Worm (Caenorhabditis elegans) whole organism, L4 larva: ENCODE measurements around the gene rps-25.

ENCODE experiments used
- D1046.2 ChIP-seq: fragments of 200-800 bp; sonication (Bioruptor generic); IDR thresholded peaks from 2 replicates; pipeline ENCODE4 v1.3.6; 2022; ENCODE audit warnings: missing genetic modification characterization, missing compliant biosample characterization
- F26F4.8 ChIP-seq: fragments of 200-800 bp; sonication (Bioruptor generic); conservative IDR thresholded peaks from 2 replicates; pipeline ENCODE4 v1.3.6; 2022; ENCODE audit warnings: missing genetic modification characterization, missing compliant biosample characterization
- F37D6.2 ChIP-seq: sonication (generic microtip); optimal IDR thresholded peaks from 2 replicates; lab custom pipeline; 2016; ENCODE audit warnings: mild to moderate bottlenecking, missing genetic modification characterization, missing compliant biosample characterization
- F44E2.7 ChIP-seq: fragments of 200-800 bp; sonication (Bioruptor generic); IDR thresholded peaks from 2 replicates; pipeline ENCODE4 v2.1.2; 2022; ENCODE audit warnings: missing genetic modification characterization, missing compliant biosample characterization
- F49E8.2 ChIP-seq: sonication (generic microtip); optimal IDR thresholded peaks from 2 replicates; lab custom pipeline; 2016; ENCODE audit warnings: missing compliant biosample characterization, mild to moderate bottlenecking, missing genetic modification characterization, borderline replicate concordance
- Y48G9A.11 ChIP-seq: fragments of 200-800 bp; sonication (Bioruptor generic); IDR thresholded peaks from 2 replicates; pipeline ENCODE4 v1.3.6; 2022; ENCODE audit warnings: missing genetic modification reagents, missing genetic modification characterization, missing compliant biosample characterization
- ZK337.2 ChIP-seq: fragments of 200-800 bp; sonication (Bioruptor generic); IDR thresholded peaks from 2 replicates; pipeline ENCODE4 v1.3.6; 2022; ENCODE audit warnings: missing genetic modification reagents, missing genetic modification characterization, missing compliant biosample characterization
- aha-1 ChIP-seq: fragments of 150-350 bp; peaks from one replicate; lab custom pipeline; 2014; ENCODE audit warnings: missing biosample characterization, missing genetic modification characterization
- aly-2 ChIP-seq: sonication (generic microtip); optimal IDR thresholded peaks from 2 replicates; lab custom pipeline; 2018; ENCODE audit warnings: missing biosample characterization, missing genetic modification characterization
- attf-4 ChIP-seq: sonication (generic microtip); optimal IDR thresholded peaks from 3 replicates; lab custom pipeline; 2017; ENCODE audit warnings: missing biosample characterization, missing genetic modification characterization
- ces-1 ChIP-seq: fragments of 150-350 bp; sonication (generic microtip); optimal IDR thresholded peaks from 4 replicates; lab custom pipeline; 2014; ENCODE audit warnings: missing biosample characterization, missing genetic modification reagents, missing genetic modification characterization
- ctbp-1 ChIP-seq: fragments of 200-800 bp; sonication (Bioruptor generic); IDR thresholded peaks from 2 replicates; pipeline ENCODE4 v1.3.6; 2022; ENCODE audit warnings: missing genetic modification reagents, missing genetic modification characterization, missing compliant biosample characterization
- daf-16 ChIP-seq, 3 experiments: sonication (generic microtip); optimal IDR thresholded peaks; 2 replicates each; lab custom pipeline; 2016 to 2017; ENCODE audit warnings: missing genetic modification characterization in 3 of 3, missing genetic modification reagents in 3 of 3, mild to moderate bottlenecking in 2 of 3, missing compliant biosample characterization in 2 of 3, missing biosample characterization in 1 of 3, moderate library complexity in 1 of 3
- daf-19 ChIP-seq: fragments of 200-800 bp; sonication (Bioruptor generic); conservative IDR thresholded peaks from 2 replicates; pipeline ENCODE4 v1.3.6; 2022; ENCODE audit warnings: missing genetic modification characterization, missing compliant biosample characterization
- dmd-8 ChIP-seq: fragments of 200-800 bp; sonication (Bioruptor generic); IDR thresholded peaks from 2 replicates; pipeline ENCODE4 v1.3.6; 2022; ENCODE audit warnings: missing genetic modification characterization, missing compliant biosample characterization
- duxl-1 ChIP-seq: sonication (generic microtip); optimal IDR thresholded peaks from 2 replicates; lab custom pipeline; 2016; ENCODE audit warnings: mild to moderate bottlenecking, missing genetic modification characterization, moderate library complexity, missing compliant biosample characterization; ENCODE audit not compliant: poor library complexity
- egl-43 ChIP-seq: fragments of 200-800 bp; sonication (Bioruptor generic); IDR thresholded peaks from 2 replicates; pipeline ENCODE4 v1.3.6; 2022; ENCODE audit warnings: missing genetic modification reagents, missing genetic modification characterization, missing compliant biosample characterization
- fkh-10 ChIP-seq: fragments of 150-350 bp; optimal IDR thresholded peaks from 2 replicates; lab custom pipeline; 2014; ENCODE audit warnings: missing biosample characterization, missing genetic modification reagents, missing genetic modification characterization
- gei-8 ChIP-seq: fragments of 200-800 bp; sonication (Bioruptor generic); optimal IDR thresholded peaks from 2 replicates; lab custom pipeline; 2018; ENCODE audit warnings: mild to moderate bottlenecking, missing genetic modification characterization, missing compliant biosample characterization
- hlh-30 ChIP-seq: sonication (generic microtip); optimal IDR thresholded peaks from 2 replicates; lab custom pipeline; 2017; ENCODE audit warnings: antibody characterized with exemption, mild to moderate bottlenecking, missing genetic modification characterization, missing compliant biosample characterization; ENCODE audit not compliant: insufficient read depth
- hmg-1.1 ChIP-seq: fragments of 200-800 bp; sonication (Bioruptor generic); IDR thresholded peaks from 2 replicates; pipeline ENCODE4 v1.3.6; 2022; ENCODE audit warnings: missing genetic modification reagents, missing genetic modification characterization, missing compliant biosample characterization
- lin-13 ChIP-seq: fragments of 150-350 bp; optimal IDR thresholded peaks from 2 replicates; lab custom pipeline; 2014; ENCODE audit warnings: missing biosample characterization, missing genetic modification reagents, missing genetic modification characterization
- lsy-2 ChIP-seq, 2 experiments: fragments of 150-350 bp in 1 of 2; sonication (generic microtip) in 1 of 2; optimal IDR thresholded peaks; 2 replicates each; lab custom pipeline; 2014 to 2017; ENCODE audit warnings: missing biosample characterization in 2 of 2, missing genetic modification characterization in 2 of 2
- madf-9 ChIP-seq: fragments of 200-800 bp; sonication (Bioruptor generic); conservative IDR thresholded peaks from 2 replicates; pipeline ENCODE4 v1.3.6; 2022; ENCODE audit warnings: missing genetic modification reagents, missing genetic modification characterization, missing compliant biosample characterization
- mdl-1 ChIP-seq, 2 experiments: fragments of 150-350 bp in 1 of 2; sonication (generic microtip) in 1 of 2; optimal IDR thresholded peaks; 2 replicates each; lab custom pipeline; 2014 to 2017; ENCODE audit warnings: missing biosample characterization in 2 of 2, missing genetic modification characterization in 2 of 2
- mep-1 ChIP-seq: fragments of 150-350 bp; sonication (generic microtip); optimal IDR thresholded peaks from 3 replicates; lab custom pipeline; 2014; ENCODE audit warnings: missing biosample characterization, missing genetic modification characterization
- nhr-102 ChIP-seq: sonication (generic microtip); optimal IDR thresholded peaks from 2 replicates; lab custom pipeline; 2016; ENCODE audit warnings: mild to moderate bottlenecking, missing genetic modification characterization, moderate library complexity, missing compliant biosample characterization
- nhr-237 ChIP-seq: sonication (generic microtip); optimal IDR thresholded peaks from 2 replicates; lab custom pipeline; 2017; ENCODE audit warnings: missing biosample characterization, missing genetic modification characterization
- nhr-42 ChIP-seq: fragments of 200-800 bp; sonication (Bioruptor generic); IDR thresholded peaks from 2 replicates; pipeline ENCODE4 v1.3.6; 2022; ENCODE audit warnings: missing genetic modification characterization, missing compliant biosample characterization
- nhr-76 ChIP-seq: fragments of 150-350 bp; optimal IDR thresholded peaks from 2 replicates; lab custom pipeline; 2014; ENCODE audit warnings: missing biosample characterization, missing genetic modification characterization
- pha-4 ChIP-seq, 2 experiments: fragments of 150-350 bp in 1 of 2; fragments of 200-800 bp in 1 of 2; sonication (Bioruptor generic) in 1 of 2; IDR thresholded peaks in 1 of 2; optimal IDR thresholded peaks in 1 of 2; 2 replicates each; pipeline versions ENCODE4 v1.3.6 to Lab custom; 2014 to 2022; ENCODE audit warnings: missing genetic modification characterization in 2 of 2, missing genetic modification reagents in 2 of 2, missing biosample characterization in 1 of 2, missing compliant biosample characterization in 1 of 2
- rbr-2 ChIP-seq: sonication (generic microtip); optimal IDR thresholded peaks from 2 replicates; lab custom pipeline; 2016; ENCODE audit warnings: missing genotype, missing genetic modification characterization, missing compliant biosample characterization
- sdz-12 ChIP-seq: fragments of 200-800 bp; sonication (Bioruptor generic); optimal IDR thresholded peaks from 2 replicates; lab custom pipeline; 2018; ENCODE audit warnings: mild to moderate bottlenecking, missing genetic modification characterization, missing compliant biosample characterization
- set-16 ChIP-seq: fragments of 200-800 bp; sonication (Bioruptor generic); IDR thresholded peaks from 2 replicates; pipeline ENCODE4 v1.3.6; 2022; ENCODE audit warnings: missing genetic modification reagents, missing genetic modification characterization, missing compliant biosample characterization
- tag-97 ChIP-seq: fragments of 200-800 bp; sonication (Bioruptor generic); IDR thresholded peaks from 2 replicates; pipeline ENCODE4 v1.3.6; 2022; ENCODE audit warnings: missing genetic modification characterization, missing compliant biosample characterization
- unc-62 ChIP-seq, 3 experiments: fragments of 150-350 bp in 1 of 3; sonication (generic microtip); optimal IDR thresholded peaks in 2 of 3; peaks in 1 of 3; 1 replicate in 1 of 3; 2 replicates in 2 of 3; lab custom pipeline; 2014 to 2017; ENCODE audit warnings: missing biosample characterization in 3 of 3, missing genetic modification characterization in 3 of 3, missing genetic modification reagents in 3 of 3, missing genotype in 1 of 3
- vab-7 ChIP-seq: fragments of 200-800 bp; sonication (Bioruptor generic); IDR thresholded peaks from 2 replicates; pipeline ENCODE4 v1.3.6; 2022; ENCODE audit warnings: missing genetic modification reagents, missing genetic modification characterization, missing compliant biosample characterization
- zip-11 ChIP-seq: fragments of 200-800 bp; sonication (Bioruptor generic); IDR thresholded peaks from 2 replicates; pipeline ENCODE4 v1.3.6; 2022; ENCODE audit warnings: missing genetic modification characterization, missing compliant biosample characterization

Gene rps-25

ce11 chrIV:5959951-5960350, 12.5 kb upstream of the rps-25 start:
- no peak for TF ChIP-seq F44E2.7 (GFP tag; lab: Robert Waterston, UW)
- TF ChIP-seq hmg-1.1 (GFP tag; lab: Robert Waterston, UW), result peak; percentile 60; the same call in 1 of the 2 replicates
- peak; percentile 98 for TF ChIP-seq aha-1
- TF ChIP-seq aly-2 (tag; lab: Kevin White, UChicago), result no peak
- peak; percentile 17 for TF ChIP-seq F37D6.2 (tag; lab: Kevin White, UChicago)
- TF ChIP-seq lsy-2 (tag; optimal IDR thresholded peaks at IDR 0.05; lab: Kevin White, UChicago), result peak in 1 of 2 experiments; percentile 30
- peak; percentile 3 for TF ChIP-seq mep-1 (tag; lab: Kevin White, UChicago)
- TF ChIP-seq nhr-42, result no peak
- TF ChIP-seq vab-7 (GFP tag; lab: Robert Waterston, UW), result no peak
- peak; percentile 21; the same call in 1 of the 2 replicates for TF ChIP-seq set-16
- peak in 1 of 2 experiments; percentile 90 for TF ChIP-seq unc-62 (GFP tag; optimal IDR thresholded peaks at IDR 0.05 in 1 of 2; lab: Kevin White, UChicago)
- no peak for TF ChIP-seq unc-62 (tag; optimal IDR thresholded peaks at IDR 0.05; lab: Kevin White, UChicago)
- TF ChIP-seq dmd-8, result 0 out of 2 replicates have a peak, but pooled peaks have one; percentile 28
- TF ChIP-seq daf-16 (GFP tag; optimal IDR thresholded peaks at IDR 0.05; lab: Kevin White, UChicago), result no peak
- no peak for TF ChIP-seq daf-16 (tag; optimal IDR thresholded peaks at IDR 0.05; lab: Kevin White, UChicago)
- TF ChIP-seq rbr-2 (tag; lab: Kevin White, UChicago), result peak; percentile 38
- TF ChIP-seq, all 104 proteins: peak for 9

ce11 chrIV:5954743-5955142, 7.3 kb upstream of the rps-25 start:
- TF ChIP-seq daf-16 (GFP tag; optimal IDR thresholded peaks at IDR 0.05; lab: Kevin White, UChicago), result no peak
- no peak for TF ChIP-seq daf-16 (tag; optimal IDR thresholded peaks at IDR 0.05; lab: Kevin White, UChicago)
- TF ChIP-seq unc-62 (GFP tag; optimal IDR thresholded peaks at IDR 0.05 in 1 of 2; lab: Kevin White, UChicago), result peak in 1 of 2 experiments; percentile 46
- TF ChIP-seq unc-62 (tag; optimal IDR thresholded peaks at IDR 0.05; lab: Kevin White, UChicago), result no peak
- TF ChIP-seq, all 104 proteins: peak for 1

ce11 chrIV:5952966-5953365, 5.6 kb upstream of the rps-25 start:
- TF ChIP-seq rbr-2 (tag; lab: Kevin White, UChicago) (peak; percentile 47), gei-8 (no peak), nhr-42 (no peak), lin-13 (GFP tag; lab: Kevin White, UChicago) (no peak), lsy-2 (tag; optimal IDR thresholded peaks at IDR 0.05; lab: Kevin White, UChicago) (peak; percentile 15 to 69), unc-62 (GFP tag; optimal IDR thresholded peaks at IDR 0.05 in 1 of 2; lab: Kevin White, UChicago) (peak in 1 of 2 experiments; percentile 68), unc-62 (tag; optimal IDR thresholded peaks at IDR 0.05; lab: Kevin White, UChicago) (no peak), nhr-237 (no peak), zip-11 (GFP tag; lab: Robert Waterston, UW) (no peak), ctbp-1 (GFP tag; lab: Robert Waterston, UW) (0 out of 2 replicates have a peak, but pooled peaks have one; percentile 46), F49E8.2 (no peak), hmg-1.1 (GFP tag; lab: Robert Waterston, UW) (peak; percentile 54; the same call in 1 of the 2 replicates), mdl-1 (tag; optimal IDR thresholded peaks at IDR 0.05; lab: Kevin White, UChicago) (peak in 1 of 2 experiments; percentile 7), aly-2 (tag; lab: Kevin White, UChicago) (no peak), fkh-10 (peak; percentile 39), hlh-30 (peak; percentile 27), nhr-76 (tag; lab: Kevin White, UChicago) (no peak), nhr-102 (no peak), F37D6.2 (tag; lab: Kevin White, UChicago) (peak; percentile 46), sdz-12 (GFP tag; lab: Kevin White, UChicago) (no peak), madf-9 (GFP tag; lab: Robert Waterston, UW) (no peak), vab-7 (GFP tag; lab: Robert Waterston, UW) (no peak), ces-1 (peak; percentile 82), pha-4 (GFP tag; IDR thresholded peaks at IDR 0.05; lab: Robert Waterston, UW) (no peak), pha-4 (tag; optimal IDR thresholded peaks at IDR 0.05; lab: Kevin White, UChicago) (no peak), ZK337.2 (GFP tag; lab: Robert Waterston, UW) (no peak), daf-19 (GFP tag; lab: Robert Waterston, UW) (no peak), duxl-1 (tag; lab: Kevin White, UChicago) (no peak), F26F4.8 (GFP tag; lab: Robert Waterston, UW) (no peak), tag-97 (GFP tag; lab: Robert Waterston, UW) (no peak), D1046.2 (GFP tag; lab: Robert Waterston, UW) (no peak), egl-43 (no peak), Y48G9A.11 (GFP tag; lab: Robert Waterston, UW) (no peak), mep-1 (tag; lab: Kevin White, UChicago) (peak; percentile 56), attf-4 (tag; lab: Kevin White, UChicago) (no peak)
